Worm (Caenorhabditis elegans) whole organism, young adult: ENCODE measurements around the gene F47F2.3.

Experiments used
- B0261.1 ChIP-seq: sonication (generic microtip); optimal IDR thresholded peaks from 2 replicates; lab custom pipeline; 2016; ENCODE audit warnings: mild to moderate bottlenecking, missing genetic modification characterization, moderate library complexity, missing compliant biosample characterization
- C06A6.2 ChIP-seq: fragments of 200-800 bp; sonication (Bioruptor generic); conservative IDR thresholded peaks from 2 replicates; pipeline ENCODE4 v1.3.6; 2022; ENCODE audit warnings: missing genetic modification characterization, missing compliant biosample characterization
- F22D6.2 ChIP-seq: sonication (generic microtip); optimal IDR thresholded peaks from 2 replicates; lab custom pipeline; 2016; ENCODE audit warnings: mild to moderate bottlenecking, missing genetic modification characterization, missing compliant biosample characterization
- K12H6.12 ChIP-seq: fragments of 200-800 bp; sonication (Bioruptor generic); optimal IDR thresholded peaks from 2 replicates; lab custom pipeline; 2018; ENCODE audit warnings: mild to moderate bottlenecking, missing genetic modification characterization, missing compliant biosample characterization
- T07F8.4 ChIP-seq: sonication (generic microtip); optimal IDR thresholded peaks from 2 replicates; lab custom pipeline; 2016; ENCODE audit warnings: mild to moderate bottlenecking, missing genetic modification characterization, moderate library complexity, missing compliant biosample characterization
- T26A5.8 ChIP-seq: sonication (generic microtip); optimal IDR thresholded peaks from 2 replicates; lab custom pipeline; 2016; ENCODE audit warnings: missing genetic modification characterization, missing compliant biosample characterization
- Y53F4B.3 ChIP-seq: fragments of 200-800 bp; sonication (Bioruptor generic); IDR thresholded peaks from 2 replicates; pipeline ENCODE4 v1.3.6; 2022; ENCODE audit warnings: missing genetic modification reagents, missing genetic modification characterization, missing compliant biosample characterization
- Y53G8AR.9 ChIP-seq: fragments of 200-800 bp; sonication (Bioruptor generic); conservative IDR thresholded peaks from 2 replicates; pipeline ENCODE4 v1.3.6; 2022; ENCODE audit warnings: missing genetic modification reagents, missing genetic modification characterization, missing compliant biosample characterization
- Y79H2A.3 ChIP-seq: fragments of 200-800 bp; sonication (Bioruptor generic); conservative IDR thresholded peaks from 2 replicates; pipeline ENCODE4 v1.3.6; 2022; ENCODE audit warnings: missing genetic modification reagents, missing genetic modification characterization, missing compliant biosample characterization
- Y95B8A.8 ChIP-seq: fragments of 200-800 bp; sonication (Bioruptor generic); IDR thresholded peaks from 2 replicates; pipeline ENCODE4 v1.3.6; 2022; ENCODE audit warnings: missing genetic modification reagents, missing genetic modification characterization, missing compliant biosample characterization
- aptf-2 ChIP-seq: fragments of 200-800 bp; sonication (Bioruptor generic); conservative IDR thresholded peaks from 2 replicates; pipeline ENCODE4 v1.3.6; 2022; ENCODE audit warnings: missing genetic modification reagents, missing genetic modification characterization, missing compliant biosample characterization
- athp-1 ChIP-seq: sonication (generic microtip); optimal IDR thresholded peaks from 2 replicates; lab custom pipeline; 2017; ENCODE audit warnings: mild to moderate bottlenecking, missing genetic modification characterization, missing compliant biosample characterization
- bed-1 ChIP-seq: fragments of 200-800 bp; sonication (Bioruptor generic); IDR thresholded peaks from 2 replicates; pipeline ENCODE4 v1.3.6; 2022; ENCODE audit warnings: missing genetic modification reagents, missing genetic modification characterization, missing compliant biosample characterization
- cebp-1 ChIP-seq, 2 experiments: fragments of 200-800 bp in 1 of 2; sonication (Bioruptor generic) in 1 of 2; sonication (generic microtip) in 1 of 2; IDR thresholded peaks in 1 of 2; optimal IDR thresholded peaks in 1 of 2; 2 replicates each; pipeline versions ENCODE4 v1.3.6 to Lab custom; 2017 to 2022; ENCODE audit warnings: missing compliant biosample characterization in 2 of 2, missing genetic modification characterization in 2 of 2, mild to moderate bottlenecking in 1 of 2, missing genetic modification reagents in 1 of 2, moderate library complexity in 1 of 2
- ceh-100 ChIP-seq: fragments of 200-800 bp; sonication (Bioruptor generic); IDR thresholded peaks from 2 replicates; pipeline ENCODE4 v1.3.6; 2022; ENCODE audit warnings: missing genetic modification reagents, missing genetic modification characterization, missing compliant biosample characterization
- die-1 ChIP-seq: sonication (generic microtip); optimal IDR thresholded peaks from 2 replicates; lab custom pipeline; 2016; ENCODE audit warnings: missing genotype, mild to moderate bottlenecking, missing genetic modification characterization, missing compliant biosample characterization
- dpl-1 ChIP-seq: fragments of 150-350 bp; optimal IDR thresholded peaks from 2 replicates; lab custom pipeline; 2014; ENCODE audit warnings: missing biosample characterization, missing genetic modification reagents, missing genetic modification characterization
- egl-44 ChIP-seq: fragments of 200-800 bp; sonication (Bioruptor generic); IDR thresholded peaks from 2 replicates; pipeline ENCODE4 v1.3.6; 2022; ENCODE audit warnings: missing genetic modification reagents, missing genetic modification characterization, missing compliant biosample characterization
- him-1 ChIP-seq: sonication (generic microtip); optimal IDR thresholded peaks from 2 replicates; lab custom pipeline; 2016; ENCODE audit warnings: missing genotype, missing genetic modification reagents, missing genetic modification characterization, missing compliant biosample characterization
- hlh-26 ChIP-seq: fragments of 200-800 bp; sonication (Bioruptor generic); conservative IDR thresholded peaks from 2 replicates; pipeline ENCODE4 v1.3.6; 2022; ENCODE audit warnings: missing genetic modification reagents, missing genetic modification characterization, missing compliant biosample characterization
- hrde-1 ChIP-seq: sonication (generic microtip); optimal IDR thresholded peaks from 2 replicates; lab custom pipeline; 2016; ENCODE audit warnings: missing genetic modification characterization, mild to moderate bottlenecking, missing compliant biosample characterization, moderate library complexity, missing genotype, missing genetic modification reagents, borderline replicate concordance
- let-526 ChIP-seq: fragments of 200-800 bp; sonication (Bioruptor generic); IDR thresholded peaks from 2 replicates; pipeline ENCODE4 v1.3.6; 2022; ENCODE audit warnings: missing genetic modification reagents, missing genetic modification characterization, missing compliant biosample characterization
- mxl-1 ChIP-seq: sonication (generic microtip); optimal IDR thresholded peaks from 2 replicates; lab custom pipeline; 2016; ENCODE audit warnings: missing genetic modification characterization, missing compliant biosample characterization
- nfya-1 ChIP-seq: sonication (generic microtip); optimal IDR thresholded peaks from 2 replicates; lab custom pipeline; 2017; ENCODE audit warnings: antibody characterized with exemption, missing compliant biosample characterization, missing genetic modification characterization, borderline replicate concordance; ENCODE audit not compliant: insufficient read depth
- nhr-120 ChIP-seq: fragments of 200-800 bp; sonication (Bioruptor generic); IDR thresholded peaks from 2 replicates; pipeline ENCODE4 v1.3.6; 2022; ENCODE audit warnings: missing genetic modification characterization, missing compliant biosample characterization
- sdz-38 ChIP-seq: sonication (generic microtip); optimal IDR thresholded peaks from 2 replicates; lab custom pipeline; 2016; ENCODE audit warnings: missing genotype, missing genetic modification characterization, missing compliant biosample characterization
- snpc-1.3 ChIP-seq: sonication (generic microtip); optimal IDR thresholded peaks from 2 replicates; lab custom pipeline; 2017; ENCODE audit warnings: missing genetic modification characterization, mild to moderate bottlenecking, missing compliant biosample characterization, antibody characterized with exemption, moderate library complexity, missing genotype, missing genetic modification reagents; ENCODE audit not compliant: insufficient read depth
- snpc-4 ChIP-seq, 5 experiments: fragments of 150-350 bp in 1 of 5; sonication (generic microtip) in 4 of 5; optimal IDR thresholded peaks; 2 replicates each; lab custom pipeline; 2014 to 2018; ENCODE audit warnings: missing genetic modification characterization in 5 of 5, missing biosample characterization in 3 of 5, antibody characterized with exemption in 2 of 5, mild to moderate bottlenecking in 2 of 5, missing compliant biosample characterization in 2 of 5, missing genotype in 2 of 5, moderate library complexity in 2 of 5, missing genetic modification reagents in 1 of 5
- sptf-2 ChIP-seq: fragments of 200-800 bp; sonication (Bioruptor generic); optimal IDR thresholded peaks from 2 replicates; lab custom pipeline; 2018; ENCODE audit warnings: mild to moderate bottlenecking, missing genetic modification characterization, missing compliant biosample characterization
- tbp1 ChIP-seq: fragments of 200-800 bp; sonication (Bioruptor generic); optimal IDR thresholded peaks from 2 replicates; lab custom pipeline; 2018; ENCODE audit warnings: mild to moderate bottlenecking, missing genetic modification characterization, missing compliant biosample characterization
- zfh-2 ChIP-seq: fragments of 200-800 bp; sonication (Bioruptor generic); conservative IDR thresholded peaks from 2 replicates; pipeline ENCODE4 v1.3.6; 2022; ENCODE audit warnings: missing genetic modification reagents, missing genetic modification characterization, missing compliant biosample characterization
- ztf-3 ChIP-seq: fragments of 200-800 bp; sonication (Bioruptor generic); optimal IDR thresholded peaks from 2 replicates; lab custom pipeline; 2018; ENCODE audit warnings: mild to moderate bottlenecking, missing genetic modification characterization, missing compliant biosample characterization
- ztf-6 ChIP-seq: fragments of 200-800 bp; sonication (Bioruptor generic); IDR thresholded peaks from 2 replicates; pipeline ENCODE4 v1.3.6; 2022; ENCODE audit warnings: missing genetic modification reagents, missing genetic modification characterization, missing compliant biosample characterization

F47F2.3 gene

DNA sequence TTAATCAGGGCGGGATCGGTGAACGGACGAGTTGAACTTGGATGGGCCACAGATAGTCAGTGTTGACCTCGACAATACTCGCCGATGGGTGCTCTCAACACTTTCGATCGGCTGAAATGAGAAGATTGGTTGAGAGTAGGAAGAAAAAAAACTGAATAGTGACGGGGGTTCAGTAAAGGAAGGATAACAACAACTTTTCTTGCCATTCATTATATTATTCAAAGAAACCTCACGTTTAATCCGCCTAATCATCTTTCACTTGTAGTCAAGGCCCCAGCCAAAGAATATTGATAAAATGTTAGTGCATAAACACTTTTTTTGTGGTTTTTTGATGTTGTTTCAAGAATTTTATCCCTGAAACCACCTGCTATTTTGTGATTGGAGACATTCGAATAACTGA is 46.8 kb upstream of the F47F2.3 start, which contains the start of gene T19D2.13:
T19D2.13 (minus strand) TSS at position 101 of the 400 bp plus-strand sequence.
- TF ChIP-seq egl-44 (no peak), hlh-26 (no peak), him-1 (no peak), K12H6.12 (tag; lab: Kevin White, UChicago) (no peak), bed-1 (GFP tag; lab: Robert Waterston, UW) (no peak), aptf-2 (GFP tag; lab: Robert Waterston, UW) (no peak), let-526 (GFP tag; lab: Robert Waterston, UW) (no peak), ztf-6 (GFP tag; lab: Robert Waterston, UW) (no peak), hrde-1 (tag; lab: Kevin White, UChicago) (no peak), Y95B8A.8 (GFP tag; lab: Robert Waterston, UW) (no peak), Y79H2A.3 (GFP tag; lab: Robert Waterston, UW) (no peak), cebp-1 (GFP tag; IDR thresholded peaks at IDR 0.05; lab: Robert Waterston, UW) (no peak), cebp-1 (tag; optimal IDR thresholded peaks at IDR 0.05; lab: Kevin White, UChicago) (no peak), ceh-100 (GFP tag; lab: Robert Waterston, UW) (no peak)

ce11 chrX:3938950-3939349 is 43.5 kb upstream of the F47F2.3 start, which contains the start of gene T19D2.3:
T19D2.3 (plus strand) TSS chrX:3939250.
- TF ChIP-seq tbp1 (GFP tag; lab: Kevin White, UChicago) (no peak), die-1 (tag; lab: Kevin White, UChicago) (no peak), athp-1 (tag; lab: Kevin White, UChicago) (no peak), snpc-1.3 (tag; lab: Kevin White, UChicago) (no peak), dpl-1 (GFP tag; lab: Kevin White, UChicago) (no peak), nhr-120 (no peak)

DNA sequence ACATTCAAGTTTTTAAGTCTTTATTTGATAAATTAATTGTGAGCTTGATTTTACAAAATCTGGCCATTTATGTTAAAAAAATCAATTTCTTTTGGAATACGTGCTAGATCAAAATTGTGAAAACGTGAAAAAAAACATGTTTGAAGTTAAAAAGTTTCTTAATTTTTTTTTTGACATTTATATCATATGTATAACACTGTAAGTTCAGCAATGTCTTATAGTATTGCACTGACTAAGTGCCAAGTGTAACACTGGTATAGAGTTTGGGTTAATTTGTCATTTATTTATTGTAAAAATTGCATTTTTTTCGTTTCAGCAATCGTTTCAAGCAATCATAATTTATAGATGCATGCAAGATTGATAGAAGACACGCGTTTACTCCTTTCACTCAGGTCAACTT is 42.4 kb upstream of the F47F2.3 start:
- TF ChIP-seq C06A6.2 (GFP tag; lab: Robert Waterston, UW) = no peak
- no peak for TF ChIP-seq T07F8.4 (tag; lab: Kevin White, UChicago)
- TF ChIP-seq ztf-3 (GFP tag; lab: Kevin White, UChicago) = no peak
- TF ChIP-seq die-1 (tag; lab: Kevin White, UChicago) = no peak
- TF ChIP-seq snpc-1.3 (tag; lab: Kevin White, UChicago) = no peak
- TF ChIP-seq T26A5.8 (tag; lab: Kevin White, UChicago) = no peak
- no peak for TF ChIP-seq Y53G8AR.9 (GFP tag; lab: Robert Waterston, UW)
- TF ChIP-seq bed-1 (GFP tag; lab: Robert Waterston, UW) = no peak
- TF ChIP-seq sdz-38 (tag; lab: Kevin White, UChicago) = no peak
- no peak for TF ChIP-seq B0261.1 (tag; lab: Kevin White, UChicago)
- no peak for TF ChIP-seq Y53F4B.3
- TF ChIP-seq snpc-4 (GFP tag; optimal IDR thresholded peaks at IDR 0.05; lab: Kevin White, UChicago) = no peak
- TF ChIP-seq snpc-4 (tag; optimal IDR thresholded peaks at IDR 0.05; lab: Kevin White, UChicago) = no peak
- TF ChIP-seq mxl-1 (tag; lab: Kevin White, UChicago) = no peak
- no peak for TF ChIP-seq sptf-2 (GFP tag; lab: Kevin White, UChicago)
- no peak for TF ChIP-seq tbp1 (GFP tag; lab: Kevin White, UChicago)
- TF ChIP-seq F22D6.2 = no peak
- TF ChIP-seq zfh-2 (GFP tag; lab: Robert Waterston, UW) = no peak

DNA sequence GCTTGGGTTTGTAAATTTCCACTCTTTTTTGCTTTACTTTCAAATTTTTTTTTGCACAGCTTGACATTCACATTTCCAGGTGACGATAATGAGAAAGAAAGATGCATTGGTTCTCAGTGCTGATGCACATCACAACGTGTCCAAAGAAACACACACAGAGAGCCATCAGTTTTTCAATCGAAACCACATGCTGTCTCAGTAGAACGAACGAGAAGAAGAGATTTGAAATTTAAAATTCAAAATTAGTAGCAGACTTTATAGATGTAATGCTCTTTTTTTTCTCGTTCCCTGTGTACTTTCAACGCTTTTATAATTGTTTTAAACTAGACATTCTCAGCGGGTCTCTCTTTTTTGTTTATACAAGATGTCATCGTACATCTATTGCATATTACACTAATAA is 42.0 kb upstream of the F47F2.3 start:
- TF ChIP-seq dpl-1 (GFP tag; lab: Kevin White, UChicago) = no peak
- no peak for TF ChIP-seq nfya-1
